Fruit fly (Drosophila melanogaster) whole organism, embryonic: ENCODE results near the gene Bmcp.

Experiments
- CG10267 ChIP-seq: fragments of 200-800 bp; sonication (Bioruptor generic); optimal IDR thresholded peaks from 2 replicates; lab custom pipeline; 2018; ENCODE audit warnings: missing biosample characterization, mild to moderate bottlenecking, missing genetic modification characterization, moderate library complexity
- CG10366 ChIP-seq: fragments of 200-800 bp; sonication (Bioruptor generic); IDR thresholded peaks from 2 replicates; pipeline ENCODE4 v1.3.6; 2022; ENCODE audit warnings: missing biosample characterization, missing genetic modification characterization
- CG11560 ChIP-seq: fragments of 200-800 bp; sonication (Bioruptor generic); IDR thresholded peaks from 3 replicates; pipeline ENCODE4 v1.3.6; 2022; ENCODE audit warnings: missing biosample characterization, missing genetic modification characterization
- CG13287 ChIP-seq: fragments of 200-800 bp; sonication (Bioruptor generic); IDR thresholded peaks from 2 replicates; pipeline ENCODE4 v1.3.6; 2022; ENCODE audit warnings: missing biosample characterization, missing genetic modification characterization; ENCODE audit not compliant: partially characterized antibody
- CG14965 ChIP-seq: fragments of 200-800 bp; sonication (Bioruptor generic); optimal IDR thresholded peaks from 2 replicates; lab custom pipeline; 2016; ENCODE audit warnings: missing biosample characterization, missing genetic modification characterization, borderline replicate concordance
- CG17328 ChIP-seq: fragments of 200-800 bp; sonication (Bioruptor generic); IDR thresholded peaks from 2 replicates; pipeline ENCODE4 v1.3.6; 2022; ENCODE audit warnings: missing biosample characterization, missing genetic modification characterization
- CG17359 ChIP-seq: fragments of 200-800 bp; sonication (Bioruptor generic); optimal IDR thresholded peaks from 3 replicates; lab custom pipeline; 2018; ENCODE audit warnings: missing biosample characterization, mild to moderate bottlenecking, missing genetic modification characterization, moderate library complexity
- CG17385 ChIP-seq: fragments of 200-800 bp; sonication (Bioruptor generic); optimal IDR thresholded peaks from 3 replicates; lab custom pipeline; 2018; ENCODE audit warnings: missing biosample characterization, mild to moderate bottlenecking, missing genetic modification characterization
- CG18476 ChIP-seq: fragments of 200-800 bp; sonication (Bioruptor generic); optimal IDR thresholded peaks from 2 replicates; lab custom pipeline; 2016; ENCODE audit warnings: missing biosample characterization, mild to moderate bottlenecking, missing genetic modification characterization
- CG18599 ChIP-seq: fragments of 200-800 bp; sonication (Bioruptor generic); optimal IDR thresholded peaks from 3 replicates; lab custom pipeline; 2017; ENCODE audit warnings: missing biosample characterization, missing genetic modification characterization, mild to moderate bottlenecking, moderate library complexity, missing genetic modification reagents
- CG18619 ChIP-seq: fragments of 200-800 bp; sonication (Bioruptor generic); optimal IDR thresholded peaks from 3 replicates; lab custom pipeline; 2017; ENCODE audit warnings: missing biosample characterization, mild to moderate bottlenecking, missing genetic modification characterization
- CG32767 ChIP-seq: fragments of 200-800 bp; sonication (Bioruptor generic); IDR thresholded peaks from 2 replicates; pipeline ENCODE4 v1.3.6; 2022; ENCODE audit warnings: missing biosample characterization, missing genetic modification characterization
- CG33213 ChIP-seq: fragments of 200-800 bp; sonication (Bioruptor generic); optimal IDR thresholded peaks from 3 replicates; lab custom pipeline; 2016; ENCODE audit warnings: missing biosample characterization, missing genetic modification characterization
- CG34422 ChIP-seq: fragments of 200-800 bp; sonication (Bioruptor generic); IDR thresholded peaks from 3 replicates; pipeline ENCODE4 v1.3.6; 2022; ENCODE audit warnings: missing biosample characterization, missing genetic modification characterization
- CG3838 ChIP-seq: fragments of 200-800 bp; sonication (Bioruptor generic); optimal IDR thresholded peaks from 3 replicates; lab custom pipeline; 2016; ENCODE audit warnings: missing biosample characterization, missing genetic modification characterization
- CG7786 ChIP-seq: fragments of 200-800 bp; sonication (Bioruptor generic); optimal IDR thresholded peaks from 2 replicates; lab custom pipeline; 2016; ENCODE audit warnings: missing biosample characterization, missing genetic modification characterization
- CG8359 ChIP-seq: fragments of 200-800 bp; sonication (Bioruptor generic); optimal IDR thresholded peaks from 2 replicates; lab custom pipeline; 2017; ENCODE audit warnings: missing biosample characterization, mild to moderate bottlenecking, missing genetic modification characterization, borderline replicate concordance
- CG8478 ChIP-seq: fragments of >200 bp; optimal IDR thresholded peaks from 2 replicates; lab custom pipeline; 2018
- CTCF ChIP-seq: fragments of 200-800 bp; sonication (Bioruptor generic); optimal IDR thresholded peaks from 2 replicates; lab custom pipeline; 2017; ENCODE audit warnings: missing biosample characterization, mild to moderate bottlenecking, missing genetic modification characterization, moderate library complexity
- H15 ChIP-seq: fragments of 200-800 bp; sonication (Bioruptor generic); IDR thresholded peaks from 3 replicates; pipeline ENCODE4 v1.3.6; 2022; ENCODE audit warnings: missing biosample characterization, missing genetic modification characterization
- HLHmδ ChIP-seq: fragments of 200-800 bp; sonication (Bioruptor generic); optimal IDR thresholded peaks from 2 replicates; lab custom pipeline; 2018; ENCODE audit warnings: missing biosample characterization, mild to moderate bottlenecking, missing genetic modification characterization, moderate library complexity
- Hand ChIP-seq: fragments of 200-800 bp; sonication (Bioruptor generic); optimal IDR thresholded peaks from 2 replicates; lab custom pipeline; 2017; ENCODE audit warnings: mild to moderate bottlenecking, missing biosample characterization, missing genetic modification reagents, missing genetic modification characterization
- Nf-YB ChIP-seq: fragments of 200-800 bp; sonication (Bioruptor generic); optimal IDR thresholded peaks from 3 replicates; lab custom pipeline; 2019; ENCODE audit warnings: missing biosample characterization, mild to moderate bottlenecking, missing genetic modification characterization, moderate library complexity
- YL-1 ChIP-seq: fragments of 200-800 bp; sonication (Bioruptor generic); optimal IDR thresholded peaks from 3 replicates; lab custom pipeline; 2017; ENCODE audit warnings: missing biosample characterization, mild to moderate bottlenecking, missing genetic modification characterization
- ab ChIP-seq: fragments of 200-800 bp; sonication (Bioruptor generic); optimal IDR thresholded peaks from 2 replicates; lab custom pipeline; 2016; ENCODE audit warnings: missing biosample characterization, missing genetic modification characterization
- ac ChIP-seq: fragments of 200-800 bp; sonication (Bioruptor generic); optimal IDR thresholded peaks from 3 replicates; lab custom pipeline; 2017; ENCODE audit warnings: missing biosample characterization, mild to moderate bottlenecking, missing genetic modification characterization
- amos ChIP-seq: fragments of 200-800 bp; sonication (Bioruptor generic); IDR thresholded peaks from 2 replicates; pipeline ENCODE4 v1.3.6; 2022; ENCODE audit warnings: missing biosample characterization, missing genetic modification characterization; ENCODE audit not compliant: partially characterized antibody
- chif ChIP-seq, 2 experiments: fragments of 200-800 bp; sonication (Bioruptor generic); optimal IDR thresholded peaks; 3 replicates each; lab custom pipeline; 2016; ENCODE audit warnings: missing biosample characterization in 2 of 2, missing genetic modification characterization in 2 of 2
- chn ChIP-seq: fragments of 200-800 bp; sonication (Bioruptor generic); optimal IDR thresholded peaks from 2 replicates; lab custom pipeline; 2016; ENCODE audit warnings: missing biosample characterization, missing genetic modification characterization
- ci ChIP-seq: fragments of 200-800 bp; sonication (Bioruptor generic); IDR thresholded peaks from 3 replicates; pipeline ENCODE4 v1.3.6; 2022; ENCODE audit warnings: missing biosample characterization, missing genetic modification characterization
- crc ChIP-seq: fragments of 200-800 bp; sonication (Bioruptor generic); optimal IDR thresholded peaks from 2 replicates; lab custom pipeline; 2016; ENCODE audit warnings: missing biosample characterization, missing genetic modification characterization
- croc ChIP-seq: fragments of 200-800 bp; sonication (Bioruptor generic); conservative IDR thresholded peaks from 3 replicates; pipeline ENCODE4 v1.3.6; 2022; ENCODE audit warnings: missing biosample characterization, missing genetic modification characterization
- cwo ChIP-seq: fragments of 200-800 bp; sonication (Bioruptor generic); optimal IDR thresholded peaks from 3 replicates; lab custom pipeline; 2017; ENCODE audit warnings: missing biosample characterization, missing genetic modification characterization, mild to moderate bottlenecking, moderate library complexity, missing genetic modification reagents
- dmrt99B ChIP-seq: fragments of 200-800 bp; sonication (Bioruptor generic); optimal IDR thresholded peaks from 2 replicates; lab custom pipeline; 2018; ENCODE audit warnings: missing biosample characterization, mild to moderate bottlenecking, missing genetic modification characterization, moderate library complexity
- dpn ChIP-seq, 2 experiments: fragments of 200-800 bp; sonication (Bioruptor generic); optimal IDR thresholded peaks; 3 replicates each; lab custom pipeline; 2016; ENCODE audit warnings: missing biosample characterization in 2 of 2, missing genetic modification characterization in 2 of 2
- fd64A ChIP-seq: fragments of 200-800 bp; sonication (Bioruptor generic); optimal IDR thresholded peaks from 3 replicates; lab custom pipeline; 2018; ENCODE audit warnings: missing biosample characterization, mild to moderate bottlenecking, missing genetic modification characterization
- hbn ChIP-seq: fragments of 200-800 bp; sonication (Bioruptor generic); IDR thresholded peaks from 2 replicates; pipeline ENCODE4 v1.3.6; 2022; ENCODE audit warnings: missing biosample characterization, missing genetic modification characterization; ENCODE audit not compliant: partially characterized antibody
- insv ChIP-seq, 2 experiments: fragments of 200-800 bp; sonication (Bioruptor generic); optimal IDR thresholded peaks; 3 replicates each; lab custom pipeline; 2016 to 2018; ENCODE audit warnings: missing biosample characterization in 2 of 2, missing genetic modification characterization in 2 of 2
- jigr1 ChIP-seq: fragments of 200-800 bp; sonication (Bioruptor generic); IDR thresholded peaks from 3 replicates; pipeline ENCODE4 v1.3.6; 2022; ENCODE audit warnings: missing biosample characterization, missing genetic modification characterization
- kah ChIP-seq: fragments of 200-800 bp; sonication (Bioruptor generic); optimal IDR thresholded peaks from 2 replicates; lab custom pipeline; 2018; ENCODE audit warnings: missing biosample characterization, mild to moderate bottlenecking, missing genetic modification characterization
- odd ChIP-seq: fragments of 200-800 bp; sonication (Bioruptor generic); optimal IDR thresholded peaks from 2 replicates; lab custom pipeline; 2017; ENCODE audit warnings: missing biosample characterization, mild to moderate bottlenecking, missing genetic modification characterization
- onecut ChIP-seq: fragments of 200-800 bp; sonication (Bioruptor generic); IDR thresholded peaks from 2 replicates; pipeline ENCODE4 v1.3.6; 2022; ENCODE audit warnings: missing biosample characterization, missing genetic modification characterization
- phol ChIP-seq: fragments of 200-800 bp; sonication (Bioruptor generic); optimal IDR thresholded peaks from 3 replicates; lab custom pipeline; 2018; ENCODE audit warnings: missing biosample characterization, mild to moderate bottlenecking, missing genetic modification characterization, moderate library complexity
- repo ChIP-seq: fragments of 200-800 bp; sonication (Bioruptor generic); optimal IDR thresholded peaks from 2 replicates; lab custom pipeline; 2016; ENCODE audit warnings: missing biosample characterization, missing genetic modification characterization
- run ChIP-seq: fragments of 200-800 bp; sonication (Bioruptor generic); optimal IDR thresholded peaks from 3 replicates; lab custom pipeline; 2018; ENCODE audit warnings: missing biosample characterization, mild to moderate bottlenecking, missing genetic modification characterization
- sisA ChIP-seq: fragments of 200-800 bp; sonication (Bioruptor generic); IDR thresholded peaks from 2 replicates; pipeline ENCODE4 v1.3.6; 2022; ENCODE audit warnings: missing biosample characterization, missing genetic modification characterization
- slbo ChIP-seq: fragments of 200-800 bp; sonication (Bioruptor generic); IDR thresholded peaks from 2 replicates; pipeline ENCODE4 v1.3.6; 2022; ENCODE audit warnings: missing biosample characterization, missing genetic modification characterization
- tx ChIP-seq: fragments of 200-800 bp; sonication (Bioruptor generic); optimal IDR thresholded peaks from 2 replicates; lab custom pipeline; 2016; ENCODE audit warnings: missing biosample characterization, missing genetic modification characterization
- zfh2 ChIP-seq: fragments of 200-800 bp; sonication (Bioruptor generic); optimal IDR thresholded peaks from 2 replicates; lab custom pipeline; 2016; ENCODE audit warnings: missing biosample characterization, missing genetic modification characterization

Gene Bmcp

dm6 chr3L:11696294-11697116 is 24.2 kb upstream of the Bmcp start, which contains the start of gene Dph1 (continued):
- peak; percentile 76 for TF ChIP-seq H15 (GFP tag; lab: Robert Waterston, UW)
- TF ChIP-seq Nf-YB (GFP tag; lab: Kevin White, UChicago) = peak; percentile 54
- peak; percentile 48 for TF ChIP-seq ac (GFP tag; lab: Kevin White, UChicago)
- peak; percentile 69 for TF ChIP-seq CG3838 (GFP tag; lab: Kevin White, UChicago)
- peak; percentile 77 for TF ChIP-seq ab (GFP tag; lab: Kevin White, UChicago)
- TF ChIP-seq zfh2 (GFP tag; lab: Kevin White, UChicago) = peak; percentile 52
- peak; percentile 24 for TF ChIP-seq CTCF (GFP tag; lab: Kevin White, UChicago)
- TF ChIP-seq YL-1 (GFP tag; lab: Kevin White, UChicago) = peak; percentile 93
- TF ChIP-seq CG11560 (tag; lab: Robert Waterston, UW) = peak; percentile 73
- peak; percentile 87 for TF ChIP-seq dmrt99B (tag; lab: Kevin White, UChicago)
- TF ChIP-seq odd (GFP tag; lab: Kevin White, UChicago) = peak; percentile 76
- TF ChIP-seq CG18599 = peak; percentile 87
- peak; percentile 57 for TF ChIP-seq CG33213 (GFP tag; lab: Kevin White, UChicago)
- peak; percentile 69 to 85 for TF ChIP-seq chif (GFP tag; optimal IDR thresholded peaks at IDR 0.05; lab: Kevin White, UChicago)
- peak; percentile 93 for TF ChIP-seq CG34422
- peak; percentile 70; the same call in 1 of the 2 replicates for TF ChIP-seq amos (GFP tag; lab: Robert Waterston, UW)
- TF ChIP-seq phol = peak; percentile 90
- peak; percentile 96 for TF ChIP-seq CG10267
- TF ChIP-seq Hand = peak; percentile 59
- TF ChIP-seq croc (GFP tag; lab: Robert Waterston, UW) = no peak; the same call in 1 of the 3 replicates
- peak; percentile 89 for TF ChIP-seq repo (GFP tag; lab: Kevin White, UChicago)
- peak; percentile 82 to 88 for TF ChIP-seq dpn (GFP tag; optimal IDR thresholded peaks at IDR 0.05; lab: Kevin White, UChicago)
- peak; percentile 78 for TF ChIP-seq CG18619
- peak; percentile 70 for TF ChIP-seq onecut (GFP tag; lab: Robert Waterston, UW)
- peak in 1 of 2 experiments; percentile 95 for TF ChIP-seq insv (GFP tag; optimal IDR thresholded peaks at IDR 0.05; lab: Kevin White, UChicago)
- TF ChIP-seq jigr1 = 0 out of 3 replicates have a peak, but pooled peaks have one; percentile 69
- peak; percentile 90 for TF ChIP-seq crc
- TF ChIP-seq CG8478 (lab: Kevin White, UChicago) = no peak
- TF ChIP-seq hbn (GFP tag; lab: Robert Waterston, UW) = no peak
- TF ChIP-seq CG17359 (tag; lab: Kevin White, UChicago) = peak; percentile 85
- TF ChIP-seq CG17385 (GFP tag; lab: Kevin White, UChicago) = peak; percentile 76
- TF ChIP-seq CG32767 (GFP tag; lab: Robert Waterston, UW) = peak; percentile 86
- TF ChIP-seq chn (GFP tag; lab: Kevin White, UChicago) = peak; percentile 81
- peak; percentile 65 for TF ChIP-seq CG8359 (GFP tag; lab: Kevin White, UChicago)
- peak; percentile 5 for TF ChIP-seq kah (GFP tag; lab: Kevin White, UChicago)
- TF ChIP-seq fd64A (GFP tag; lab: Kevin White, UChicago) = peak; percentile 84
- TF ChIP-seq CG17328 (GFP tag; lab: Robert Waterston, UW) = peak; percentile 91
- TF ChIP-seq tx (GFP tag; lab: Kevin White, UChicago) = peak; percentile 83
- peak; percentile 85 for TF ChIP-seq CG7786
- TF ChIP-seq CG10366 (GFP tag; lab: Robert Waterston, UW) = peak; percentile 81
- TF ChIP-seq cwo (GFP tag; lab: Kevin White, UChicago) = peak; percentile 85
- TF ChIP-seq CG14965 = peak; percentile 47
- peak; percentile 8 for TF ChIP-seq run (tag; lab: Kevin White, UChicago)
- peak; percentile 57 for TF ChIP-seq CG13287
- peak; percentile 95 for TF ChIP-seq ci (GFP tag; lab: Robert Waterston, UW)
- peak; percentile 49 for TF ChIP-seq CG18476 (GFP tag; lab: Kevin White, UChicago)
- peak; percentile 83 for TF ChIP-seq slbo
- TF ChIP-seq HLHmδ (GFP tag; lab: Kevin White, UChicago) = no peak
- peak; percentile 78 for TF ChIP-seq sisA (GFP tag; lab: Robert Waterston, UW)
